Worm (Caenorhabditis elegans): ENCODE results near the gene tac-1.

tac-1 gene

ce11 chrII:14772956-14773788, 19.5 kb upstream of the tac-1 start, which contains the start of gene Y54E2A.7:
Y54E2A.7 (minus strand) TSS chrII:14773006.
- TF ChIP-seq npax-4 (tag; optimal IDR thresholded peaks at IDR 0.05) (no peak), dmd-4 (tag; optimal IDR thresholded peaks at IDR 0.05; ENCODE audit: borderline replicate concordance) (no peak), ceh-22 (tag; optimal IDR thresholded peaks at IDR 0.05) (no peak), ceh-14 (tag; optimal IDR thresholded peaks at IDR 0.05) (no peak), madf-2 (tag; optimal IDR thresholded peaks at IDR 0.05) (no peak), tbx-2 (tag; optimal IDR thresholded peaks at IDR 0.05) (no peak)

ce11 chrII:14772113-14772512, 18.4 kb upstream of the tac-1 start:
- TF ChIP-seq unc-86 (tag; optimal IDR thresholded peaks at IDR 0.05) (no peak), odd-2 (tag; optimal IDR thresholded peaks at IDR 0.05) (no peak), ztf-16 (tag; optimal IDR thresholded peaks at IDR 0.05) (no peak), ceh-6 (GFP tag; optimal IDR thresholded peaks at IDR 0.05) (no peak), ceh-31 (tag; optimal IDR thresholded peaks at IDR 0.05) (no peak), unc-3 (GFP tag; conservative IDR thresholded peaks at IDR 0.05) (no peak), unc-3 (tag; optimal IDR thresholded peaks at IDR 0.05) (no peak), K09A11.1 (tag; optimal IDR thresholded peaks at IDR 0.05; ENCODE audit: insufficient read depth) (no peak), ceh-14 (tag; optimal IDR thresholded peaks at IDR 0.05) (no peak), nhr-11 (tag; optimal IDR thresholded peaks at IDR 0.05) (no peak), nhr-232 (tag; optimal IDR thresholded peaks at IDR 0.05) (no peak), sdc-2 (tag; optimal IDR thresholded peaks at IDR 0.05) (no peak), ceh-2 (tag; optimal IDR thresholded peaks at IDR 0.05) (no peak), ttx-3 (tag; optimal IDR thresholded peaks at IDR 0.05) (no peak), ceh-19 (GFP tag; optimal IDR thresholded peaks at IDR 0.05) (no peak), pros-1 (tag; optimal IDR thresholded peaks at IDR 0.05) (no peak), hlh-15 (tag; optimal IDR thresholded peaks at IDR 0.05) (no peak)

DNA sequence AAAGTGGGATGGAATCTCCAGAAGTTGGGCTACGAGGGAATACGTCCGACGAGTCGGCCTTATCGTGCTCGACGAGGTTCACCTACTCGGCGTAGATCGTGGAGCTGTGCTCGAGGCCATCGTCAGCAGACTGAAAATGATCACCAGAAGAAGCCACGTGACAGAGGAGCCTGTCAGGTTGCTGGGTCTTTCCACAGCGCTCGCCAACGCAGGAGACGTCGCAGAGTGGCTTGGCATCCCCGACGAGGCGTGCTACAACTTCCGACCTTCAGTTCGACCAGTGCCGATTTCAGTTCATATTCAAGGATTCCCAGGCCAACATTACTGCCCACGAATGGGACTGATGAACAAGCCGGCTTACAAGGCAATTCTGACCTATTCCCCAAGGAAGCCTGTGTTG, 17.4 kb upstream of the tac-1 start:
- TF ChIP-seq nhr-11 (tag; optimal IDR thresholded peaks at IDR 0.05) (no peak), K02D7.2 (tag; optimal IDR thresholded peaks at IDR 0.05) (no peak), hlh-6 (tag; optimal IDR thresholded peaks at IDR 0.05) (no peak), T23F11.4 (GFP tag; optimal IDR thresholded peaks at IDR 0.05) (no peak), ets-4 (tag; optimal IDR thresholded peaks at IDR 0.05) (no peak), ceh-19 (GFP tag; optimal IDR thresholded peaks at IDR 0.05) (no peak), unc-3 (GFP tag; conservative IDR thresholded peaks at IDR 0.05) (no peak), unc-3 (tag; optimal IDR thresholded peaks at IDR 0.05) (no peak), pha-2 (tag; optimal IDR thresholded peaks at IDR 0.05) (no peak), nhr-232 (tag; optimal IDR thresholded peaks at IDR 0.05) (no peak), sdc-2 (tag; optimal IDR thresholded peaks at IDR 0.05) (no peak), ceh-30 (tag; optimal IDR thresholded peaks at IDR 0.05) (no peak), pha-4 (tag; optimal IDR thresholded peaks at IDR 0.05) (no peak)

ce11 chrII:14768804-14769203, 15.1 kb upstream of the tac-1 start:
- TF ChIP-seq hlh-8 (tag; optimal IDR thresholded peaks at IDR 0.05), result no peak
- TF ChIP-seq ttx-3 (tag; optimal IDR thresholded peaks at IDR 0.05), result no peak
- no peak for TF ChIP-seq dve-1 (tag; optimal IDR thresholded peaks at IDR 0.05)
- no peak for TF ChIP-seq ceh-22 (tag; optimal IDR thresholded peaks at IDR 0.05)
- TF ChIP-seq lim-6 (tag; optimal IDR thresholded peaks at IDR 0.05), result no peak
- TF ChIP-seq ceh-14 (tag; optimal IDR thresholded peaks at IDR 0.05), result no peak
- no peak for TF ChIP-seq sox-4 (tag; optimal IDR thresholded peaks at IDR 0.05)

- TF ChIP-seq pros-1 (tag; optimal IDR thresholded peaks at IDR 0.05) (no peak), unc-42 (tag; optimal IDR thresholded peaks at IDR 0.05) (no peak), K02D7.2 (tag; optimal IDR thresholded peaks at IDR 0.05) (no peak), madf-2 (tag; optimal IDR thresholded peaks at IDR 0.05) (no peak), unc-3 (GFP tag; conservative IDR thresholded peaks at IDR 0.05) (no peak), unc-3 (tag; optimal IDR thresholded peaks at IDR 0.05) (no peak), C08G9.2 (tag; optimal IDR thresholded peaks at IDR 0.05) (no peak), eyg-1 (tag; optimal IDR thresholded peaks at IDR 0.05) (no peak), dve-1 (tag; optimal IDR thresholded peaks at IDR 0.05) (no peak), sdc-2 (tag; optimal IDR thresholded peaks at IDR 0.05) (no peak), F13H6.1 (tag; optimal IDR thresholded peaks at IDR 0.05) (no peak), unc-86 (tag; optimal IDR thresholded peaks at IDR 0.05) (no peak), ztf-16 (tag; optimal IDR thresholded peaks at IDR 0.05) (no peak), ceh-19 (GFP tag; optimal IDR thresholded peaks at IDR 0.05) (no peak), ceh-14 (tag; optimal IDR thresholded peaks at IDR 0.05) (no peak), hlh-6 (tag; optimal IDR thresholded peaks at IDR 0.05) (no peak), ceh-22 (tag; optimal IDR thresholded peaks at IDR 0.05) (no peak), ceh-18 (tag; optimal IDR thresholded peaks at IDR 0.05) (no peak), hlh-15 (tag; optimal IDR thresholded peaks at IDR 0.05) (no peak), tbx-7 (tag; optimal IDR thresholded peaks at IDR 0.05) (no peak), ceh-2 (tag; optimal IDR thresholded peaks at IDR 0.05) (no peak)
Measured at ce11 chrII:14757711-14758110, 4.0 kb upstream of the tac-1 start, which contains the start of gene Y54E2A.5. Y54E2A.5 (minus strand) TSS chrII:14757811.
